Fruit fly (Drosophila melanogaster): Measurements from ENCODE around the gene ICA69.
A peak's percentile ranks its signal among the peaks of the same experiment; 100 is the strongest.

The ICA69 gene

dm6 chr3L:21118602-21119001 is 12.6 kb upstream of the ICA69 start:
- TF ChIP-seq Dll (optimal IDR thresholded peaks at IDR 0.05) (no peak), psq (optimal IDR thresholded peaks at IDR 0.05) (no peak), pan (optimal IDR thresholded peaks at IDR 0.05) (no peak), EcR (GFP tag; optimal IDR thresholded peaks at IDR 0.05) (no peak), CG8478 (optimal IDR thresholded peaks at IDR 0.05) (no peak), usp (GFP tag; optimal IDR thresholded peaks at IDR 0.05) (no peak)

dm6 chr3L:21121353-21121752 is 9.9 kb upstream of the ICA69 start, which contains the start of gene CG43938:
Gene CG43938, plus strand, starts transcription at chr3L:21121653.
- TF ChIP-seq usp (GFP tag; optimal IDR thresholded peaks at IDR 0.05) (no peak), EcR (GFP tag; optimal IDR thresholded peaks at IDR 0.05) (no peak)

dm6 chr3L:21122522-21122923 is 8.7 kb upstream of the ICA69 start:
- TF ChIP-seq EcR (GFP tag; optimal IDR thresholded peaks at IDR 0.05), result no peak
- TF ChIP-seq CG8478 (optimal IDR thresholded peaks at IDR 0.05), result no peak
- TF ChIP-seq psq (optimal IDR thresholded peaks at IDR 0.05), result no peak
- no peak for TF ChIP-seq Dll (optimal IDR thresholded peaks at IDR 0.05)
- TF ChIP-seq pan (optimal IDR thresholded peaks at IDR 0.05), result no peak
- no peak for TF ChIP-seq usp (GFP tag; optimal IDR thresholded peaks at IDR 0.05)

dm6 chr3L:21123453-21123852 is 7.8 kb upstream of the ICA69 start, which contains the start of gene CG33284:
Gene CG33284, plus strand, starts transcription at chr3L:21123753.
- no peak for TF ChIP-seq usp (GFP tag; optimal IDR thresholded peaks at IDR 0.05)
- TF ChIP-seq pan (optimal IDR thresholded peaks at IDR 0.05), result no peak
- TF ChIP-seq CG8478 (optimal IDR thresholded peaks at IDR 0.05), result no peak
- no peak for TF ChIP-seq Dll (optimal IDR thresholded peaks at IDR 0.05)
- no peak for TF ChIP-seq EcR (GFP tag; optimal IDR thresholded peaks at IDR 0.05)
- no peak for TF ChIP-seq psq (optimal IDR thresholded peaks at IDR 0.05)

- TF ChIP-seq EcR (GFP tag; optimal IDR thresholded peaks at IDR 0.05) (no peak), Dll (optimal IDR thresholded peaks at IDR 0.05) (no peak), usp (GFP tag; optimal IDR thresholded peaks at IDR 0.05) (no peak), pan (optimal IDR thresholded peaks at IDR 0.05) (no peak), psq (optimal IDR thresholded peaks at IDR 0.05) (no peak), CG8478 (optimal IDR thresholded peaks at IDR 0.05) (no peak)
Measured at dm6 chr3L:21129682-21130081, 1.6 kb upstream of the ICA69 start.

dm6 chr3L:21130839-21131410 is 321 bp upstream of the ICA69 start, which contains the start of gene ko:
Gene ko, minus strand, starts transcription at chr3L:21131159.
- TF ChIP-seq CG8478 (optimal IDR thresholded peaks at IDR 0.05) (no peak), pan (optimal IDR thresholded peaks at IDR 0.05) (no peak), EcR (GFP tag; optimal IDR thresholded peaks at IDR 0.05) (no peak), usp (GFP tag; optimal IDR thresholded peaks at IDR 0.05) (no peak), Dll (optimal IDR thresholded peaks at IDR 0.05) (no peak), psq (optimal IDR thresholded peaks at IDR 0.05) (no peak)

- TF ChIP-seq Dll (optimal IDR thresholded peaks at IDR 0.05) (no peak), usp (GFP tag; optimal IDR thresholded peaks at IDR 0.05) (no peak), CG8478 (optimal IDR thresholded peaks at IDR 0.05) (no peak), psq (optimal IDR thresholded peaks at IDR 0.05) (no peak), EcR (GFP tag; optimal IDR thresholded peaks at IDR 0.05) (no peak), pan (optimal IDR thresholded peaks at IDR 0.05) (no peak)
Measured at dm6 chr3L:21135850-21136249, 4.6 kb downstream of the ICA69 start.

- TF ChIP-seq psq (optimal IDR thresholded peaks at IDR 0.05) (no peak), Dll (optimal IDR thresholded peaks at IDR 0.05) (no peak), pan (optimal IDR thresholded peaks at IDR 0.05) (no peak)
Measured at dm6 chr3L:21136253-21136652, 5.0 kb downstream of the ICA69 start, which contains the start of gene CG10565. Gene CG10565, minus strand, starts transcription at chr3L:21136353.

dm6 chr3L:21145841-21146395 is 14.7 kb downstream of the ICA69 start:
- TF ChIP-seq usp (GFP tag; optimal IDR thresholded peaks at IDR 0.05) (no peak), Dll (optimal IDR thresholded peaks at IDR 0.05) (no peak), EcR (GFP tag; optimal IDR thresholded peaks at IDR 0.05) (no peak), pan (optimal IDR thresholded peaks at IDR 0.05) (no peak), CG8478 (optimal IDR thresholded peaks at IDR 0.05) (no peak), psq (optimal IDR thresholded peaks at IDR 0.05) (no peak)

- no peak for TF ChIP-seq Dll (optimal IDR thresholded peaks at IDR 0.05)
- no peak for TF ChIP-seq CG8478 (optimal IDR thresholded peaks at IDR 0.05)
- no peak for TF ChIP-seq psq (optimal IDR thresholded peaks at IDR 0.05)
- no peak for TF ChIP-seq usp (GFP tag; optimal IDR thresholded peaks at IDR 0.05)
Measured at dm6 chr3L:21171905-21172304, 40.7 kb downstream of the ICA69 start, which contains the start of gene Ac78C. Gene Ac78C, minus strand, starts transcription at chr3L:21171930.

dm6 chr3L:21172527-21173253 is 41.4 kb downstream of the ICA69 start, which contains the start of the genes chb and AsnS:
Gene chb, plus strand, starts transcription at chr3L:21172853.
Gene AsnS, plus strand, starts transcription at chr3L:21173118.
- TF ChIP-seq Dll (optimal IDR thresholded peaks at IDR 0.05) (no peak), usp (GFP tag; optimal IDR thresholded peaks at IDR 0.05) (no peak), EcR (GFP tag; optimal IDR thresholded peaks at IDR 0.05) (peak in 1 of 2 experiments; percentile 6), CG8478 (optimal IDR thresholded peaks at IDR 0.05) (no peak), psq (optimal IDR thresholded peaks at IDR 0.05) (no peak)

dm6 chr3L:21174962-21175361 is 43.7 kb downstream of the ICA69 start:
- TF ChIP-seq Dll (optimal IDR thresholded peaks at IDR 0.05), result no peak
- no peak for TF ChIP-seq psq (optimal IDR thresholded peaks at IDR 0.05)
- TF ChIP-seq usp (GFP tag; optimal IDR thresholded peaks at IDR 0.05), result no peak
- no peak for TF ChIP-seq pan (optimal IDR thresholded peaks at IDR 0.05)
- no peak for TF ChIP-seq CG8478 (optimal IDR thresholded peaks at IDR 0.05)
- TF ChIP-seq EcR (GFP tag; optimal IDR thresholded peaks at IDR 0.05), result no peak
